Worm (Caenorhabditis elegans) whole organism, early embryonic: ENCODE measurements around the gene cox-6A.

Experiments used
- B0310.2 ChIP-seq: sonication (generic microtip); optimal IDR thresholded peaks from 2 replicates; lab custom pipeline; 2016; ENCODE audit warnings: mild to moderate bottlenecking, missing genetic modification characterization, missing compliant biosample characterization
- ceh-36 ChIP-seq: sonication (generic microtip); optimal IDR thresholded peaks from 2 replicates; lab custom pipeline; 2016; ENCODE audit warnings: missing genetic modification characterization, inconsistent platforms, missing compliant biosample characterization
- ets-7 ChIP-seq: sonication (generic microtip); optimal IDR thresholded peaks from 2 replicates; lab custom pipeline; 2016; ENCODE audit warnings: missing genotype, missing genetic modification characterization, missing compliant biosample characterization
- flt-1 ChIP-seq: fragments of 200-800 bp; sonication (Bioruptor generic); IDR thresholded peaks from 2 replicates; pipeline ENCODE4 v1.3.6; 2022; ENCODE audit warnings: missing genetic modification characterization, missing compliant biosample characterization
- hmbx-1 ChIP-seq: sonication (generic microtip); optimal IDR thresholded peaks from 2 replicates; lab custom pipeline; 2016; ENCODE audit warnings: mild to moderate bottlenecking, missing genetic modification characterization, missing compliant biosample characterization
- hnd-1 ChIP-seq: sonication (generic microtip); optimal IDR thresholded peaks from 2 replicates; lab custom pipeline; 2016; ENCODE audit warnings: missing genetic modification characterization, missing compliant biosample characterization
- pes-1 ChIP-seq: fragments of 200-800 bp; sonication (Bioruptor generic); IDR thresholded peaks from 2 replicates; pipeline ENCODE4 v1.3.6; 2022; ENCODE audit warnings: missing genetic modification reagents, missing genetic modification characterization, missing compliant biosample characterization
- scrt-1 ChIP-seq: fragments of 200-800 bp; sonication (Bioruptor generic); IDR thresholded peaks from 2 replicates; pipeline ENCODE4 v1.3.6; 2022; ENCODE audit warnings: missing genetic modification characterization, missing compliant biosample characterization
- sea-1 ChIP-seq: fragments of 200-800 bp; sonication (Bioruptor generic); conservative IDR thresholded peaks from 2 replicates; pipeline ENCODE4 v1.3.6; 2022; ENCODE audit warnings: missing genetic modification characterization, missing compliant biosample characterization
- tbx-37 ChIP-seq: fragments of 200-800 bp; sonication (Bioruptor generic); conservative IDR thresholded peaks from 2 replicates; pipeline ENCODE4 v1.3.6; 2022; ENCODE audit warnings: missing genetic modification reagents, missing genetic modification characterization, missing compliant biosample characterization
- tra-4 ChIP-seq: sonication (generic microtip); optimal IDR thresholded peaks from 2 replicates; lab custom pipeline; 2017; ENCODE audit warnings: missing genetic modification characterization, missing compliant biosample characterization

cox-6A gene

DNA sequence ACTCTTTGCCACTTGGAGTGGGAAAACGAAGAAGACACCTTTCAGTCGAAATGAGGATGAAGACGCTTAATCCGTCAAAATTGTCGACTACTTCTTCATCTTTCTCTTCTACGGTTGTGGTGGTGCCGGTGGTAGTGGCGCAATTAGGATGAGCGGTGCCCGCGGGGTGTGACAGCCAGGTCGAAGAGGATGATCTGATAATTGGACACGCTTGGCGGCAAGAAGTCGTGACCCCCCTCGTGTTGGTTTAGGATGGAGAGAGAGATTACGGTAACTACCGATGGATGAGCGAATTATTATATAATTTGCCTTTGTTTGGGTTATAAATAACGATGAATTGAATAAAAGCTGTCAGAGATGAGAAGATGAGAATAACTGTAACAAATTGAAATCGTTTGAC is 45.5 kb downstream of the cox-6A start:
- TF ChIP-seq hnd-1 (tag; lab: Kevin White, UChicago) (no peak), ets-7 (tag; lab: Kevin White, UChicago) (no peak), pes-1 (GFP tag; lab: Robert Waterston, UW) (no peak), hmbx-1 (tag; lab: Kevin White, UChicago) (no peak)

DNA sequence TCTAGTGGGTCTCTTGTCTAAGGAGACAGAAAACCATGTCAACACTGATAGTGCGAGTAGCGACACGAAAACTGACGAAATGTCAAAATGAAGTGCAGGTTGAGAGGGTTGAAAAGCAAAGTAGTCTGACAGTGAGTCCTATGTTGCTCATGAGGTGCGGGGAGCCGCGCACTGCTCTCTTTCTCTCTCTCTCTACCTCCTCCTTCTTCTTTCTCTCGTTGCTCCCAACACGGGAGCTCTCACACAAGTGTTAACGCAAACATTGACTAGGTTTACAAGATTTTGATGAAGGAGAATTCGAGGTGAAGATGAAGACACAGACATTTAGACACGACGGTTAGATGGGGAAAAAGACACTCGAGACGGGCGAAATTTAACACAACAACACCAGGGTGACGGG is 47.7 kb downstream of the cox-6A start:
- no peak for TF ChIP-seq tra-4
- no peak for TF ChIP-seq B0310.2 (tag; lab: Kevin White, UChicago)
- TF ChIP-seq hnd-1 (tag; lab: Kevin White, UChicago), result no peak
- no peak for TF ChIP-seq scrt-1 (GFP tag; lab: Robert Waterston, UW)
- no peak for TF ChIP-seq hmbx-1 (tag; lab: Kevin White, UChicago)
- TF ChIP-seq pes-1 (GFP tag; lab: Robert Waterston, UW), result no peak
- no peak for TF ChIP-seq tbx-37
- no peak for TF ChIP-seq sea-1 (GFP tag; lab: Robert Waterston, UW)
- TF ChIP-seq flt-1, result no peak
- no peak for TF ChIP-seq ceh-36 (tag; lab: Kevin White, UChicago)

DNA sequence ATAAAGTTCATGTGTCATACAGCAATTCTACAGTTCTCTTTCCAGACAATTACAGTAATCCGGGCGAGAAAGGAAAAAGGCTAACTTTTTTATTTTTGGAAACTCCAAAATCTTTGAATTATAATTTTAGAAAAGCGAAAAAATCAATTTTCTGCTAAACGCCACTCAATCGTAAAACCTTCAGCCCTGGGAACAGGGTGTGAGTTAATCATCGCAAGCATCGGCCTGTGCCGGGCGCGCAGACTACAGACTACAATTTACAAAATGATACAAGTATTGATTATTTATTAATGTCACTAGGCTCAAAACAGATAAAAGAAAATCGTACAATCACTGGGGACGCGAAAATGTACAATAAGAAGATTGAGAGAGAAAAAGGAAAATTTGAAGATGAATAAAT is 49.1 kb downstream of the cox-6A start:
- TF ChIP-seq pes-1 (GFP tag; lab: Robert Waterston, UW) (no peak), sea-1 (GFP tag; lab: Robert Waterston, UW) (no peak)
